Worm (Caenorhabditis elegans) whole organism, L2 larva: Measurements from ENCODE around the gene gsnl-1.

Experiments
- C34F6.9 ChIP-seq: fragments of 150-350 bp; optimal IDR thresholded peaks from 2 replicates; lab custom pipeline; 2014; ENCODE audit warnings: missing biosample characterization, missing genetic modification characterization
- F13H6.1 ChIP-seq: sonication (generic microtip); optimal IDR thresholded peaks from 2 replicates; lab custom pipeline; 2016; ENCODE audit warnings: missing genetic modification characterization, missing compliant biosample characterization
- R02D3.7 ChIP-seq: fragments of 150-350 bp; optimal IDR thresholded peaks from 2 replicates; lab custom pipeline; 2014; ENCODE audit warnings: missing biosample characterization, missing genetic modification characterization
- Y55F3AM.14 ChIP-seq: fragments of 200-800 bp; sonication (Bioruptor generic); optimal IDR thresholded peaks from 2 replicates; lab custom pipeline; 2018; ENCODE audit warnings: mild to moderate bottlenecking, missing genetic modification characterization, missing compliant biosample characterization
- ZK546.5 ChIP-seq: sonication (generic microtip); optimal IDR thresholded peaks from 2 replicates; lab custom pipeline; 2017; ENCODE audit warnings: missing biosample characterization, missing genetic modification characterization
- alr-1 ChIP-seq: fragments of 150-350 bp; optimal IDR thresholded peaks from 2 replicates; lab custom pipeline; 2014; ENCODE audit warnings: missing biosample characterization, missing genetic modification characterization
- aly-2 ChIP-seq: fragments of 150-350 bp; optimal IDR thresholded peaks from 2 replicates; lab custom pipeline; 2014; ENCODE audit warnings: missing biosample characterization, missing genetic modification characterization
- blmp-1 ChIP-seq: sonication (generic microtip); optimal IDR thresholded peaks from 2 replicates; lab custom pipeline; 2017; ENCODE audit warnings: missing genetic modification characterization, mild to moderate bottlenecking, missing compliant biosample characterization, antibody characterized with exemption, moderate library complexity; ENCODE audit not compliant: insufficient read depth
- ceh-16 ChIP-seq: fragments of 150-350 bp; optimal IDR thresholded peaks from 2 replicates; lab custom pipeline; 2014; ENCODE audit warnings: missing biosample characterization, missing genetic modification characterization
- ceh-82 ChIP-seq: fragments of 150-350 bp; optimal IDR thresholded peaks from 2 replicates; lab custom pipeline; 2014; ENCODE audit warnings: missing biosample characterization, missing genetic modification characterization
- crh-2 ChIP-seq: sonication (generic microtip); optimal IDR thresholded peaks from 2 replicates; lab custom pipeline; 2017; ENCODE audit warnings: missing biosample characterization, missing genetic modification characterization
- dmd-4 ChIP-seq: sonication (generic microtip); optimal IDR thresholded peaks from 2 replicates; lab custom pipeline; 2017; ENCODE audit warnings: missing biosample characterization, missing genetic modification characterization
- egl-27 ChIP-seq: sonication (generic microtip); optimal IDR thresholded peaks from 3 replicates; lab custom pipeline; 2017; ENCODE audit warnings: missing biosample characterization, missing genetic modification reagents, missing genetic modification characterization
- elt-1 ChIP-seq: fragments of 150-350 bp; optimal IDR thresholded peaks from 2 replicates; lab custom pipeline; 2014; ENCODE audit warnings: missing biosample characterization, missing genetic modification characterization
- fos-1 ChIP-seq: fragments of 150-350 bp; optimal IDR thresholded peaks from 2 replicates; lab custom pipeline; 2014; ENCODE audit warnings: missing biosample characterization, missing genetic modification characterization
- gmeb-1 ChIP-seq: fragments of 150-350 bp; optimal IDR thresholded peaks from 2 replicates; lab custom pipeline; 2014; ENCODE audit warnings: missing biosample characterization, missing genetic modification characterization
- lin-11 ChIP-seq: fragments of 150-350 bp; sonication (generic microtip); optimal IDR thresholded peaks from 2 replicates; lab custom pipeline; 2014; ENCODE audit warnings: missing biosample characterization, missing genetic modification characterization, inconsistent platforms, mixed read lengths
- lin-13 ChIP-seq: fragments of 150-350 bp; optimal IDR thresholded peaks from 2 replicates; lab custom pipeline; 2014; ENCODE audit warnings: missing biosample characterization, missing genetic modification reagents, missing genetic modification characterization
- lsy-2 ChIP-seq, 2 experiments: fragments of 150-350 bp in 1 of 2; sonication (generic microtip) in 1 of 2; optimal IDR thresholded peaks; 2 replicates each; lab custom pipeline; 2014 to 2017; ENCODE audit warnings: missing biosample characterization in 2 of 2, missing genetic modification characterization in 2 of 2
- mab-5 ChIP-seq: fragments of 150-350 bp; optimal IDR thresholded peaks from 2 replicates; lab custom pipeline; 2014; ENCODE audit warnings: missing biosample characterization, missing genetic modification characterization
- mbf-1 ChIP-seq: sonication (generic microtip); optimal IDR thresholded peaks from 2 replicates; lab custom pipeline; 2017; ENCODE audit warnings: missing biosample characterization, missing genetic modification characterization
- mdl-1 ChIP-seq, 2 experiments: fragments of 150-350 bp in 1 of 2; sonication (generic microtip) in 1 of 2; optimal IDR thresholded peaks; 2 replicates each; lab custom pipeline; 2017; ENCODE audit warnings: missing biosample characterization in 2 of 2, missing genetic modification characterization in 2 of 2
- nhr-10 ChIP-seq: sonication (generic microtip); optimal IDR thresholded peaks from 2 replicates; lab custom pipeline; 2017; ENCODE audit warnings: missing biosample characterization, missing genetic modification characterization
- nhr-11 ChIP-seq: fragments of 150-350 bp; optimal IDR thresholded peaks from 2 replicates; lab custom pipeline; 2014; ENCODE audit warnings: missing biosample characterization, missing genetic modification characterization
- nhr-129 ChIP-seq: fragments of 150-350 bp; optimal IDR thresholded peaks from 2 replicates; lab custom pipeline; 2014; ENCODE audit warnings: missing biosample characterization, missing genetic modification characterization
- nhr-21 ChIP-seq: fragments of 150-350 bp; optimal IDR thresholded peaks from 2 replicates; lab custom pipeline; 2014; ENCODE audit warnings: missing biosample characterization, missing genetic modification characterization
- nhr-23 ChIP-seq: fragments of 150-350 bp; optimal IDR thresholded peaks from 2 replicates; lab custom pipeline; 2014; ENCODE audit warnings: missing biosample characterization, missing genetic modification reagents, missing genetic modification characterization
- nhr-25 ChIP-seq: fragments of 150-350 bp; sonication (generic microtip); optimal IDR thresholded peaks from 3 replicates; lab custom pipeline; 2014; ENCODE audit warnings: missing biosample characterization, missing genetic modification characterization
- nhr-6 ChIP-seq: fragments of 150-350 bp; optimal IDR thresholded peaks from 2 replicates; lab custom pipeline; 2014; ENCODE audit warnings: missing biosample characterization, missing genetic modification characterization
- nhr-77 ChIP-seq: fragments of 150-350 bp; optimal IDR thresholded peaks from 2 replicates; lab custom pipeline; 2014; ENCODE audit warnings: missing biosample characterization, missing genetic modification characterization
- peb-1 ChIP-seq: fragments of 150-350 bp; optimal IDR thresholded peaks from 2 replicates; lab custom pipeline; 2014; ENCODE audit warnings: missing biosample characterization, missing genetic modification characterization
- sem-4 ChIP-seq: fragments of 150-350 bp; optimal IDR thresholded peaks from 2 replicates; lab custom pipeline; 2014; ENCODE audit warnings: missing biosample characterization, missing genetic modification reagents, missing genetic modification characterization
- sma-3 ChIP-seq: sonication (generic microtip); optimal IDR thresholded peaks from 2 replicates; lab custom pipeline; 2016; ENCODE audit warnings: missing genetic modification reagents, missing genetic modification characterization, missing compliant biosample characterization
- sma-9 ChIP-seq, 2 experiments: fragments of 150-350 bp in 1 of 2; sonication (generic microtip) in 1 of 2; optimal IDR thresholded peaks; 2 replicates each; lab custom pipeline; 2014 to 2016; ENCODE audit warnings: missing genetic modification characterization in 2 of 2, mild to moderate bottlenecking in 1 of 2, missing biosample characterization in 1 of 2, missing compliant biosample characterization in 1 of 2, missing genetic modification reagents in 1 of 2, moderate library complexity in 1 of 2
- snpc-4 ChIP-seq: fragments of 150-350 bp; optimal IDR thresholded peaks from 2 replicates; lab custom pipeline; 2014; ENCODE audit warnings: missing biosample characterization, missing genetic modification characterization
- unc-39 ChIP-seq: fragments of 150-350 bp; optimal IDR thresholded peaks from 2 replicates; lab custom pipeline; 2014; ENCODE audit warnings: missing biosample characterization, missing genetic modification characterization
- unc-55 ChIP-seq: fragments of 150-350 bp; sonication (generic microtip); optimal IDR thresholded peaks from 3 replicates; lab custom pipeline; 2014; ENCODE audit warnings: missing biosample characterization, missing genetic modification reagents, missing genetic modification characterization
- unc-62 ChIP-seq: fragments of 150-350 bp; optimal IDR thresholded peaks from 2 replicates; lab custom pipeline; 2014; ENCODE audit warnings: missing biosample characterization, missing genetic modification reagents, missing genetic modification characterization
- zag-1 ChIP-seq: fragments of 150-350 bp; optimal IDR thresholded peaks from 2 replicates; lab custom pipeline; 2014; ENCODE audit warnings: missing biosample characterization, missing genetic modification characterization
- ztf-1 ChIP-seq: fragments of 200-800 bp; sonication (Bioruptor generic); conservative IDR thresholded peaks from 2 replicates; pipeline ENCODE4 v1.3.6; 2022; ENCODE audit warnings: missing genetic modification characterization, missing compliant biosample characterization
- ztf-11 ChIP-seq: sonication (generic microtip); optimal IDR thresholded peaks from 2 replicates; lab custom pipeline; 2017; ENCODE audit warnings: missing biosample characterization, missing genetic modification characterization
- ztf-4 ChIP-seq: fragments of 150-350 bp; optimal IDR thresholded peaks from 2 replicates; lab custom pipeline; 2014; ENCODE audit warnings: missing biosample characterization, missing genetic modification characterization

The gsnl-1 gene

DNA sequence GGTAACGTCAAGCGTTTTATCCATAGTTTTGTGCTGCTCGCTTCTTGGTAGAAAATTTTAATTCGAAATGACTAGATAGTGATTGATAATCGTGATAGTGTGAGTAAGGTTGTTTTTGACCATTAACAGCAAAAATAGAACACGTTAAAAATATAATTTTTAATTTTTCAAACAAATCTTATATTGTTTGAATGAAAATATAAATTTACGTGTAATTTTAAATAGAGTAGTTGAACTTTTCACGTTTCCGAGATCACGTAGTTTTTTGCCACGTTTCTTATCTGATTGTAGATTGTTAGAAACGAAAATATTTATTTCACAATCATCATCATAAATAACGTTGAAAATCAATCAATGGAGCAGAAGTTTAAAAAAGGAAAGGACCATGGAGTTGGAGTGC lies 34.6 kb downstream of the gsnl-1 start, which contains the start of the genes C50F4.10 and pfk-1.2:
TSS of gene C50F4.10 (minus strand) at position 101 of the 400 bp plus-strand sequence.
TSS of gene pfk-1.2 (plus strand) at position 325 of the 400 bp plus-strand sequence.
- no peak for TF ChIP-seq ztf-4 (tag; lab: Kevin White, UChicago)
- TF ChIP-seq crh-2 (tag; lab: Kevin White, UChicago): no peak
- no peak for TF ChIP-seq nhr-129 (tag; lab: Kevin White, UChicago)
- no peak for TF ChIP-seq mab-5 (tag; lab: Kevin White, UChicago)
- TF ChIP-seq unc-55 (GFP tag; lab: Kevin White, UChicago): no peak
- TF ChIP-seq mbf-1 (tag; lab: Kevin White, UChicago): no peak
- no peak for TF ChIP-seq R02D3.7 (tag; lab: Kevin White, UChicago)
- no peak for TF ChIP-seq lin-11 (tag; lab: Kevin White, UChicago)
- no peak for TF ChIP-seq nhr-25
- TF ChIP-seq nhr-10 (tag; lab: Kevin White, UChicago): no peak
- TF ChIP-seq ceh-82 (tag; lab: Kevin White, UChicago): no peak
- TF ChIP-seq sem-4 (tag; lab: Kevin White, UChicago): no peak
- TF ChIP-seq blmp-1 (tag; lab: Kevin White, UChicago): no peak
- TF ChIP-seq nhr-77 (tag; lab: Kevin White, UChicago): no peak
- TF ChIP-seq snpc-4 (tag; lab: Kevin White, UChicago): no peak
- TF ChIP-seq alr-1 (tag; lab: Kevin White, UChicago): no peak
- no peak for TF ChIP-seq F13H6.1
- no peak for TF ChIP-seq unc-39 (tag; lab: Kevin White, UChicago)
- no peak for TF ChIP-seq mdl-1 (tag; optimal IDR thresholded peaks at IDR 0.05; lab: Kevin White, UChicago)
- TF ChIP-seq nhr-23 (tag; lab: Kevin White, UChicago): no peak

ce11 chrV:9534621-9535020 lies 37.8 kb downstream of the gsnl-1 start, which contains the start of gene tag-329:
tag-329 (plus strand) TSS chrV:9534921.
- no peak for TF ChIP-seq Y55F3AM.14 (GFP tag; lab: Kevin White, UChicago)
- TF ChIP-seq nhr-129 (tag; lab: Kevin White, UChicago): no peak
- TF ChIP-seq aly-2 (tag; lab: Kevin White, UChicago): no peak
- TF ChIP-seq sma-9 (GFP tag; optimal IDR thresholded peaks at IDR 0.05; lab: Kevin White, UChicago): no peak
- TF ChIP-seq sma-9 (tag; optimal IDR thresholded peaks at IDR 0.05; lab: Kevin White, UChicago): no peak
- TF ChIP-seq crh-2 (tag; lab: Kevin White, UChicago): no peak
- TF ChIP-seq ZK546.5 (tag; lab: Kevin White, UChicago): no peak
- TF ChIP-seq R02D3.7 (tag; lab: Kevin White, UChicago): no peak

- TF ChIP-seq dmd-4 (tag; lab: Kevin White, UChicago): no peak
- no peak for TF ChIP-seq lin-13 (GFP tag; lab: Kevin White, UChicago)
- no peak for TF ChIP-seq mbf-1 (tag; lab: Kevin White, UChicago)
- peak; percentile 30 for TF ChIP-seq sma-3
- no peak for TF ChIP-seq nhr-77 (tag; lab: Kevin White, UChicago)
- no peak for TF ChIP-seq mdl-1 (tag; optimal IDR thresholded peaks at IDR 0.05; lab: Kevin White, UChicago)
- TF ChIP-seq unc-62 (GFP tag; lab: Kevin White, UChicago): no peak
- TF ChIP-seq nhr-6 (tag; lab: Kevin White, UChicago): no peak
- TF ChIP-seq nhr-23 (tag; lab: Kevin White, UChicago): no peak
- TF ChIP-seq zag-1 (tag; lab: Kevin White, UChicago): no peak
- peak; percentile 58 for TF ChIP-seq sma-9 (GFP tag; optimal IDR thresholded peaks at IDR 0.05; lab: Kevin White, UChicago)
- no peak for TF ChIP-seq sma-9 (tag; optimal IDR thresholded peaks at IDR 0.05; lab: Kevin White, UChicago)
- TF ChIP-seq Y55F3AM.14 (GFP tag; lab: Kevin White, UChicago): no peak
- no peak for TF ChIP-seq ceh-16 (tag; lab: Kevin White, UChicago)
- no peak for TF ChIP-seq nhr-10 (tag; lab: Kevin White, UChicago)
- TF ChIP-seq egl-27: no peak
- no peak for TF ChIP-seq ztf-11 (tag; lab: Kevin White, UChicago)
- no peak for TF ChIP-seq ztf-1 (GFP tag; lab: Robert Waterston, UW)
- no peak for TF ChIP-seq nhr-11 (tag; lab: Kevin White, UChicago)
- no peak for TF ChIP-seq aly-2 (tag; lab: Kevin White, UChicago)
- TF ChIP-seq nhr-21 (tag; lab: Kevin White, UChicago): no peak
- peak; percentile 58 for TF ChIP-seq C34F6.9 (tag; lab: Kevin White, UChicago)
- TF ChIP-seq gmeb-1 (tag; lab: Kevin White, UChicago): peak; percentile 33
- TF ChIP-seq nhr-25: no peak
- no peak for TF ChIP-seq blmp-1 (tag; lab: Kevin White, UChicago)
- TF ChIP-seq elt-1 (tag; lab: Kevin White, UChicago): no peak
- TF ChIP-seq lsy-2 (tag; optimal IDR thresholded peaks at IDR 0.05; lab: Kevin White, UChicago): peak in 1 of 2 experiments; percentile 17
- no peak for TF ChIP-seq unc-39 (tag; lab: Kevin White, UChicago)
- TF ChIP-seq nhr-129 (tag; lab: Kevin White, UChicago): no peak
- no peak for TF ChIP-seq lin-11 (tag; lab: Kevin White, UChicago)
- TF ChIP-seq ztf-4 (tag; lab: Kevin White, UChicago): no peak
- TF ChIP-seq F13H6.1: peak; percentile 26
- TF ChIP-seq peb-1 (tag; lab: Kevin White, UChicago): no peak
- TF ChIP-seq fos-1: peak; percentile 15
- TF ChIP-seq crh-2 (tag; lab: Kevin White, UChicago): no peak
- TF ChIP-seq, all 48 proteins: peak for 7
These were observed 39.7 kb downstream of the gsnl-1 start, which contains the start of gene C50F4.4 for ce11 chrV:9536505-9536904. C50F4.4 (plus strand) TSS chrV:9536771.
